Worm (Caenorhabditis elegans) whole organism, late embryonic: Measurements from ENCODE around the gene clec-60.

Source experiments
- C08G9.2 ChIP-seq: sonication (generic microtip); optimal IDR thresholded peaks from 2 replicates; lab custom pipeline; 2016; ENCODE audit warnings: mild to moderate bottlenecking, missing genetic modification characterization, moderate library complexity, missing compliant biosample characterization
- C38D4.7 ChIP-seq: fragments of 200-800 bp; sonication (Bioruptor generic); optimal IDR thresholded peaks from 2 replicates; lab custom pipeline; 2018; ENCODE audit warnings: mild to moderate bottlenecking, missing genetic modification characterization, moderate library complexity, missing compliant biosample characterization
- F13H6.1 ChIP-seq: sonication (generic microtip); optimal IDR thresholded peaks from 2 replicates; lab custom pipeline; 2016; ENCODE audit warnings: missing genetic modification characterization, missing compliant biosample characterization
- Y22D7AL.16 ChIP-seq: sonication (generic microtip); optimal IDR thresholded peaks from 2 replicates; lab custom pipeline; 2016; ENCODE audit warnings: missing genetic modification characterization, missing compliant biosample characterization
- ahr-1 ChIP-seq: sonication (generic microtip); optimal IDR thresholded peaks from 2 replicates; lab custom pipeline; 2016; ENCODE audit warnings: missing genetic modification characterization, missing compliant biosample characterization
- ceh-2 ChIP-seq: sonication (generic microtip); optimal IDR thresholded peaks from 2 replicates; lab custom pipeline; 2016; ENCODE audit warnings: missing genotype, missing genetic modification characterization, missing compliant biosample characterization
- ceh-30 ChIP-seq: fragments of 150-350 bp; optimal IDR thresholded peaks from 2 replicates; lab custom pipeline; 2014; ENCODE audit warnings: missing biosample characterization, missing genetic modification characterization
- ceh-31 ChIP-seq: sonication (generic microtip); optimal IDR thresholded peaks from 2 replicates; lab custom pipeline; 2016; ENCODE audit warnings: missing genetic modification characterization, missing compliant biosample characterization
- ceh-45 ChIP-seq: fragments of 200-800 bp; sonication (Bioruptor generic); IDR thresholded peaks from 2 replicates; pipeline ENCODE4 v1.3.6; 2022; ENCODE audit warnings: missing genetic modification reagents, missing genetic modification characterization, missing compliant biosample characterization
- ceh-6 ChIP-seq: fragments of 200-800 bp; sonication (Bioruptor generic); optimal IDR thresholded peaks from 2 replicates; lab custom pipeline; 2018; ENCODE audit warnings: mild to moderate bottlenecking, missing genetic modification characterization, missing compliant biosample characterization
- che-1 ChIP-seq: sonication (generic microtip); optimal IDR thresholded peaks from 2 replicates; lab custom pipeline; 2016; ENCODE audit warnings: mild to moderate bottlenecking, missing genetic modification characterization, missing compliant biosample characterization
- dmd-4 ChIP-seq: sonication (generic microtip); optimal IDR thresholded peaks from 2 replicates; lab custom pipeline; 2016; ENCODE audit warnings: borderline replicate concordance, missing genetic modification characterization, missing compliant biosample characterization
- elt-2 ChIP-seq: sonication (generic microtip); optimal IDR thresholded peaks from 2 replicates; lab custom pipeline; 2016; ENCODE audit warnings: missing genetic modification reagents, missing genetic modification characterization, missing compliant biosample characterization
- ets-4 ChIP-seq: sonication (generic microtip); optimal IDR thresholded peaks from 2 replicates; lab custom pipeline; 2016; ENCODE audit warnings: missing genetic modification characterization, missing compliant biosample characterization
- eyg-1 ChIP-seq: sonication (generic microtip); optimal IDR thresholded peaks from 2 replicates; lab custom pipeline; 2016; ENCODE audit warnings: missing genotype, missing genetic modification characterization, missing compliant biosample characterization
- fkh-6 ChIP-seq: sonication (generic microtip); optimal IDR thresholded peaks from 2 replicates; lab custom pipeline; 2016; ENCODE audit warnings: missing genetic modification characterization, missing compliant biosample characterization
- hlh-13 ChIP-seq: fragments of 200-800 bp; sonication (Bioruptor generic); optimal IDR thresholded peaks from 2 replicates; lab custom pipeline; 2018; ENCODE audit warnings: mild to moderate bottlenecking, missing genetic modification characterization, missing compliant biosample characterization
- hlh-15 ChIP-seq: sonication (generic microtip); optimal IDR thresholded peaks from 2 replicates; lab custom pipeline; 2016; ENCODE audit warnings: missing genetic modification characterization, missing compliant biosample characterization
- hlh-6 ChIP-seq: sonication (generic microtip); optimal IDR thresholded peaks from 2 replicates; lab custom pipeline; 2016; ENCODE audit warnings: missing genotype, missing genetic modification characterization, missing compliant biosample characterization
- lim-6 ChIP-seq: sonication (generic microtip); optimal IDR thresholded peaks from 2 replicates; lab custom pipeline; 2016; ENCODE audit warnings: missing genetic modification characterization, missing compliant biosample characterization
- nfya-1 ChIP-seq: sonication (generic microtip); optimal IDR thresholded peaks from 2 replicates; lab custom pipeline; 2017; ENCODE audit warnings: missing genetic modification characterization, mild to moderate bottlenecking, missing compliant biosample characterization, antibody characterized with exemption, moderate library complexity
- nhr-11 ChIP-seq: fragments of 150-350 bp; optimal IDR thresholded peaks from 2 replicates; lab custom pipeline; 2014; ENCODE audit warnings: missing biosample characterization, missing genetic modification characterization
- npax-4 ChIP-seq: sonication (generic microtip); optimal IDR thresholded peaks from 2 replicates; lab custom pipeline; 2016; ENCODE audit warnings: missing genetic modification characterization, missing compliant biosample characterization
- odd-2 ChIP-seq: sonication (generic microtip); optimal IDR thresholded peaks from 2 replicates; lab custom pipeline; 2017; ENCODE audit warnings: antibody characterized with exemption, mild to moderate bottlenecking, missing genetic modification characterization, missing compliant biosample characterization
- pag-3 ChIP-seq: sonication (generic microtip); optimal IDR thresholded peaks from 2 replicates; lab custom pipeline; 2016; ENCODE audit warnings: missing compliant biosample characterization, missing genetic modification characterization, borderline replicate concordance
- pat-9 ChIP-seq: fragments of 200-800 bp; sonication (Bioruptor generic); optimal IDR thresholded peaks from 2 replicates; lab custom pipeline; 2018; ENCODE audit warnings: mild to moderate bottlenecking, missing genetic modification characterization, moderate library complexity, missing compliant biosample characterization
- pha-2 ChIP-seq: sonication (generic microtip); optimal IDR thresholded peaks from 2 replicates; lab custom pipeline; 2017; ENCODE audit warnings: mild to moderate bottlenecking, missing genetic modification characterization, missing compliant biosample characterization
- pha-4 ChIP-seq: fragments of 150-350 bp; optimal IDR thresholded peaks from 2 replicates; lab custom pipeline; 2018; ENCODE audit warnings: missing biosample characterization, missing genetic modification reagents, missing genetic modification characterization
- pqm-1 ChIP-seq: sonication (generic microtip); optimal IDR thresholded peaks from 2 replicates; lab custom pipeline; 2016; ENCODE audit warnings: missing genetic modification characterization, missing compliant biosample characterization
- pros-1 ChIP-seq: fragments of 150-350 bp; optimal IDR thresholded peaks from 2 replicates; lab custom pipeline; 2014; ENCODE audit warnings: missing biosample characterization, missing genetic modification reagents, missing genetic modification characterization
- sdc-2 ChIP-seq: sonication (generic microtip); optimal IDR thresholded peaks from 2 replicates; lab custom pipeline; 2016; ENCODE audit warnings: missing genotype, missing genetic modification characterization, missing compliant biosample characterization
- sox-4 ChIP-seq: sonication (generic microtip); optimal IDR thresholded peaks from 2 replicates; lab custom pipeline; 2017; ENCODE audit warnings: mild to moderate bottlenecking, missing genetic modification characterization, inconsistent platforms, missing compliant biosample characterization
- tbx-2 ChIP-seq: sonication (generic microtip); optimal IDR thresholded peaks from 2 replicates; lab custom pipeline; 2016; ENCODE audit warnings: missing genetic modification characterization, missing compliant biosample characterization
- ttx-3 ChIP-seq: sonication (generic microtip); optimal IDR thresholded peaks from 2 replicates; lab custom pipeline; 2016; ENCODE audit warnings: missing genetic modification reagents, missing genetic modification characterization, missing compliant biosample characterization
- unc-55 ChIP-seq: sonication (generic microtip); optimal IDR thresholded peaks from 2 replicates; lab custom pipeline; 2017; ENCODE audit warnings: missing biosample characterization, missing genetic modification reagents, missing genetic modification characterization
- unc-86 ChIP-seq: sonication (generic microtip); optimal IDR thresholded peaks from 2 replicates; lab custom pipeline; 2016; ENCODE audit warnings: missing genetic modification characterization, missing compliant biosample characterization
- zip-5 ChIP-seq: sonication (generic microtip); optimal IDR thresholded peaks from 2 replicates; lab custom pipeline; 2016; ENCODE audit warnings: missing genetic modification characterization, missing compliant biosample characterization
- ztf-16 ChIP-seq: sonication (generic microtip); optimal IDR thresholded peaks from 2 replicates; lab custom pipeline; 2017; ENCODE audit warnings: missing genetic modification characterization, missing compliant biosample characterization

Gene clec-60

DNA sequence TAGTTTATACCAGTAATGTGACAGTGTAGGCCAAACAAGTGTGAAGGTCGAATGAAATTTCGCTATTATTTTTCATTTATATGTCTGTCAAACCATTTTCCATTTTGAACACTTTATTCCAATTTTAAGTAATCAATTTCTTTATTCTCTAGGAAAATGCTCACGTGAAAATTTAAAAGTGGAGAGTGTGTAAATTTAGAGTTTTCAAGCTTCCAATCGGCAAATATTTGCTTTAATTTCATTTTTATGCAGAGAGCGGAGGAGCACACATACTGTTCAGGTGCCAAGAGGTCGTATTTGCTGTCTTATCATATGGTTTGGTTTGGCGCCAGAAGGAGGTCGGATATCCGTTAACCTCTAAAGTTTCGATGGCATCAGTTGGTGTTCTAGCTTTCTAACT lies 34.9 kb downstream of the clec-60 start:
- TF ChIP-seq dmd-4 (tag; lab: Kevin White, UChicago) (no peak), ceh-2 (tag; lab: Kevin White, UChicago) (no peak), hlh-15 (tag; lab: Kevin White, UChicago) (no peak), nfya-1 (tag; lab: Kevin White, UChicago) (no peak), unc-55 (no peak), tbx-2 (tag; lab: Kevin White, UChicago) (no peak), hlh-6 (tag; lab: Kevin White, UChicago) (no peak), ahr-1 (no peak), F13H6.1 (no peak), lim-6 (tag; lab: Kevin White, UChicago) (no peak), ceh-45 (GFP tag; lab: Robert Waterston, UW) (no peak), pros-1 (no peak), fkh-6 (no peak), C08G9.2 (no peak), npax-4 (tag; lab: Kevin White, UChicago) (no peak)

DNA sequence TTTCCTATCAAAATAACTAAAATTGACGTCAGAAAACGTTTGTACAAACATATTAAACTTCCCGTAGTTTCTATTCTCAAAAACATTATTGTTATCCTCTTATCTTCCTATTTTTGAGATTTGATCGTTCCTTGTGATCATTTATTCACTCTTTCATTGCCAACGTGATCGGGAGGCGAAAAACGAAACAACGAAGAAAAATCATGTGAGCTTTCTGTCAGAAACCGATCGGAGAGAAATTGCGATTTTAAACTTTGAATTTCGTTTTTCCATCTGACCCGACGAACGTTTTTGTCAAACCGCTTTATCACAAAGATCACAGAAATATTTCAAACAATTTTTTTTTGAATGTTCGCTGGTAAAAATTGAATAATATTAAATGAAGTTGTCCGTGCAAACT lies 35.4 kb downstream of the clec-60 start:
- TF ChIP-seq ets-4 (no peak), sox-4 (tag; lab: Kevin White, UChicago) (no peak), pha-4 (no peak), ceh-31 (tag; lab: Kevin White, UChicago) (no peak), ztf-16 (no peak), pha-2 (tag; lab: Kevin White, UChicago) (no peak), fkh-6 (no peak), eyg-1 (tag; lab: Kevin White, UChicago) (no peak), odd-2 (tag; lab: Kevin White, UChicago) (no peak), hlh-13 (GFP tag; lab: Kevin White, UChicago) (no peak), pat-9 (tag; lab: Kevin White, UChicago) (no peak), unc-86 (no peak), npax-4 (tag; lab: Kevin White, UChicago) (no peak), Y22D7AL.16 (no peak), ceh-30 (tag; lab: Kevin White, UChicago) (no peak), sdc-2 (tag; lab: Kevin White, UChicago) (no peak)
- TF ChIP-seq, all 69 proteins: peak for 0

DNA sequence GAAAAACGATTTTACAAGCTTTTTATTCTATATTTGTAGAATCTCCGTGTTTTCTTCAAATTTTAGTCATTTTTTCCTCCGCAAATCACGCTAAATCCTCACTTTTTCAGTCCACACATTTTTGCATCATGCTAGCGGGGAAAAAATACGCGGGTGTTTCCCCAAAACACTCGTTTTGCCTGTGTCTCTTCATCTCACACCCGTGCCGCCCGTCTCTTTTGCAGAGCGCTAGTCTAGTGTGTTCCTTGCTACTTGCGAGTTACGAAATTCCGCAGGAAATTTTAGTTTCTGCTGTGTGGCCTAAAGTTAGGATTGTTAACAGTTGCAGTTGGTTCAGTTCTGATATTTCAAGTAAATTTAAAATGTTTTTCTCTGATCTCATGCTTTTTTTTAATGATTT lies 35.9 kb downstream of the clec-60 start:
- TF ChIP-seq pag-3 (tag; lab: Kevin White, UChicago) = no peak
- peak; percentile 20 for TF ChIP-seq nfya-1 (tag; lab: Kevin White, UChicago)
- TF ChIP-seq elt-2 = peak; percentile 15

DNA sequence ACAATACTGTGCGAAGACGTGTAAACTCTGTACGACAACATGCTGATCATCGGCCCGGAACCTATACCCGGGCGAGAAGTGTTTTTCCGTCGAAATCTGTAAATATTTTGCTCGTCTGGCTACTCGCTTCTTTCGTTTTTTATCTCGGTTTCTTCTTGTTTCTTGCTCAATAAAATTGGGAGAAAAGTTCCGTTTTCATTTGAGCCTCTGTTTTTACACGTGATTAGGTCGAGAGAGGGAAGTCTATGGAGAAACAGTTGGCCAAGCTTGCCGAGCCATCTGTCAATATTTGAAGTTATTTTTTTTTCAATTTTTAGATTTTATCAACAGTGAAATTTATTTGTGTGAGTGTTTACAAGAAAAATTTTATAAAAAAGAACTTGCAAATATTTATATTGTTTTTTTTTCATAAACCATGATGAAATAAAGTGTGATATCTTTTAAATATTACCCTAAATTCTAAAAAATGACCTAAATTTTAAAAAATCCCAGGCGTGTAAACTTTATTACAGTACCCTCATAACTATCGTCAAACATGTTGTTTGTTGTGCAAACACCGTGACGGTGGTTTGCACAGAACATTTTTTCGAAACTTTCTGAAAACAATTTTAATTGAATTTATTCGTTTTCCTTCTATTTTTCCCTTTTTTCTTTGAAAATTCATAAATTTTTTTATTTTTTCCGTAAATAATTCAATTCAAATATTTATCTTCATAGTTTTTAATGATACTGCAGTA lies 36.5 kb downstream of the clec-60 start:
- no peak for TF ChIP-seq che-1 (tag; lab: Kevin White, UChicago)
- no peak for TF ChIP-seq zip-5 (tag; lab: Kevin White, UChicago)
- TF ChIP-seq Y22D7AL.16 = no peak
- TF ChIP-seq C08G9.2 = no peak
- TF ChIP-seq ttx-3 = no peak
- TF ChIP-seq unc-55 = no peak
- no peak for TF ChIP-seq dmd-4 (tag; lab: Kevin White, UChicago)
- no peak for TF ChIP-seq pqm-1 (tag; lab: Kevin White, UChicago)
- no peak for TF ChIP-seq nhr-11 (tag; lab: Kevin White, UChicago)
- no peak for TF ChIP-seq pha-2 (tag; lab: Kevin White, UChicago)
- TF ChIP-seq pros-1 = no peak
- no peak for TF ChIP-seq ceh-6 (GFP tag; lab: Kevin White, UChicago)
- TF ChIP-seq hlh-6 (tag; lab: Kevin White, UChicago) = no peak
- TF ChIP-seq ceh-31 (tag; lab: Kevin White, UChicago) = no peak
- TF ChIP-seq C38D4.7 = no peak
